Worm (Caenorhabditis elegans) whole organism, late embryonic: ENCODE data around the gene F52D10.4.

Experiments
- elt-2 ChIP-seq: sonication (generic microtip); optimal IDR thresholded peaks from 2 replicates; lab custom pipeline; 2016; ENCODE audit warnings: missing genetic modification reagents, missing genetic modification characterization, missing compliant biosample characterization
- ets-4 ChIP-seq: sonication (generic microtip); optimal IDR thresholded peaks from 2 replicates; lab custom pipeline; 2016; ENCODE audit warnings: missing genetic modification characterization, missing compliant biosample characterization
- eyg-1 ChIP-seq: sonication (generic microtip); optimal IDR thresholded peaks from 2 replicates; lab custom pipeline; 2016; ENCODE audit warnings: missing genotype, missing genetic modification characterization, missing compliant biosample characterization
- fkh-10 ChIP-seq: fragments of 150-350 bp; optimal IDR thresholded peaks from 2 replicates; lab custom pipeline; 2014; ENCODE audit warnings: missing biosample characterization, missing genetic modification reagents, missing genetic modification characterization
- fkh-6 ChIP-seq: sonication (generic microtip); optimal IDR thresholded peaks from 2 replicates; lab custom pipeline; 2016; ENCODE audit warnings: missing genetic modification characterization, missing compliant biosample characterization
- hlh-6 ChIP-seq: sonication (generic microtip); optimal IDR thresholded peaks from 2 replicates; lab custom pipeline; 2016; ENCODE audit warnings: missing genotype, missing genetic modification characterization, missing compliant biosample characterization
- nhr-11 ChIP-seq: fragments of 150-350 bp; optimal IDR thresholded peaks from 2 replicates; lab custom pipeline; 2014; ENCODE audit warnings: missing biosample characterization, missing genetic modification characterization
- pha-4 ChIP-seq: fragments of 150-350 bp; optimal IDR thresholded peaks from 2 replicates; lab custom pipeline; 2018; ENCODE audit warnings: missing biosample characterization, missing genetic modification reagents, missing genetic modification characterization
- pqm-1 ChIP-seq: sonication (generic microtip); optimal IDR thresholded peaks from 2 replicates; lab custom pipeline; 2016; ENCODE audit warnings: missing genetic modification characterization, missing compliant biosample characterization
- rnt-1 ChIP-seq: sonication (generic microtip); optimal IDR thresholded peaks from 2 replicates; lab custom pipeline; 2016; ENCODE audit warnings: missing genetic modification characterization, missing compliant biosample characterization

ce11 chrX:11598839-11599238 lies 18.4 kb upstream of the F52D10.4 start:
- no peak for TF ChIP-seq pqm-1 (tag; lab: Kevin White, UChicago)
- TF ChIP-seq nhr-11 (tag; lab: Kevin White, UChicago) = no peak
- no peak for TF ChIP-seq pha-4 (tag; lab: Kevin White, UChicago)
- no peak for TF ChIP-seq fkh-10
- no peak for TF ChIP-seq elt-2 (tag; lab: Kevin White, UChicago)
- no peak for TF ChIP-seq fkh-6
- no peak for TF ChIP-seq ets-4
- TF ChIP-seq eyg-1 (tag; lab: Kevin White, UChicago) = no peak
- TF ChIP-seq rnt-1 = no peak
- TF ChIP-seq hlh-6 (tag; lab: Kevin White, UChicago) = no peak
